Fruit fly (Drosophila melanogaster): ENCODE measurements around the gene CG4194.
A peak's percentile ranks its signal among the peaks of the same experiment; 100 is the strongest.

Gene CG4194

dm6 chrX:2080367-2080927, 12.1 kb downstream of the CG4194 start, which contains the start of the genes CG16903 and Unc-76:
CG16903 (minus strand) TSS chrX:2080405.
Unc-76 (plus strand) TSS chrX:2080610.
- TF ChIP-seq Rel (GFP tag; optimal IDR thresholded peaks at IDR 0.05) (no peak), Rel (tag; optimal IDR thresholded peaks at IDR 0.05) (peak; percentile 79), OdsH (GFP tag; optimal IDR thresholded peaks at IDR 0.05) (peak; percentile 7), dl (GFP tag; optimal IDR thresholded peaks at IDR 0.05; ENCODE audit: insufficient read depth in 1 of 2, partially characterized antibody in 2 of 2) (peak in 1 of 2 experiments; percentile 32), Hnf4 (GFP tag; optimal IDR thresholded peaks at IDR 0.05) (no peak), fru (GFP tag; optimal IDR thresholded peaks at IDR 0.05) (peak; percentile 22), Sp1 (GFP tag; optimal IDR thresholded peaks at IDR 0.05) (peak; percentile 60), CrebA (GFP tag; optimal IDR thresholded peaks at IDR 0.05; ENCODE audit: borderline replicate concordance) (no peak), woc (GFP tag; optimal IDR thresholded peaks at IDR 0.05) (peak; percentile 6), Dif (GFP tag; optimal IDR thresholded peaks at IDR 0.05; ENCODE audit: partially characterized antibody) (peak; percentile 59), Dfd (GFP tag; optimal IDR thresholded peaks at IDR 0.05) (no peak), HLH106 (tag; optimal IDR thresholded peaks at IDR 0.05) (peak; percentile 45), Myc (optimal IDR thresholded peaks at IDR 0.05) (peak; percentile 0), Jra (GFP tag; optimal IDR thresholded peaks at IDR 0.05) (peak; percentile 6), Abd-B (GFP tag; optimal IDR thresholded peaks at IDR 0.05) (no peak), h (GFP tag; optimal IDR thresholded peaks at IDR 0.05) (peak; percentile 51), jim (GFP tag; optimal IDR thresholded peaks at IDR 0.05) (no peak), rgr (GFP tag; optimal IDR thresholded peaks at IDR 0.05) (peak; percentile 55), dmrt93B (GFP tag; optimal IDR thresholded peaks at IDR 0.05) (peak; percentile 6), foxo (GFP tag; optimal IDR thresholded peaks at IDR 0.05) (peak in 1 of 2 experiments; percentile 19)

- no peak for TF ChIP-seq foxo (GFP tag; optimal IDR thresholded peaks at IDR 0.05)
- no peak for TF ChIP-seq dmrt93B (GFP tag; optimal IDR thresholded peaks at IDR 0.05)
- no peak for TF ChIP-seq CG9705 (GFP tag; optimal IDR thresholded peaks at IDR 0.05)
- no peak for TF ChIP-seq sv (GFP tag; optimal IDR thresholded peaks at IDR 0.05)
- no peak for TF ChIP-seq pan (optimal IDR thresholded peaks at IDR 0.05)
- no peak for TF ChIP-seq GATAd (GFP tag; optimal IDR thresholded peaks at IDR 0.05)
- TF ChIP-seq dsf (GFP tag; optimal IDR thresholded peaks at IDR 0.05; ENCODE audit: borderline replicate concordance): no peak
- TF ChIP-seq br (GFP tag; optimal IDR thresholded peaks at IDR 0.05): no peak
- TF ChIP-seq CG32264 (GFP tag; optimal IDR thresholded peaks at IDR 0.05): no peak
- TF ChIP-seq woc (GFP tag; optimal IDR thresholded peaks at IDR 0.05): no peak
- no peak for TF ChIP-seq Myc (optimal IDR thresholded peaks at IDR 0.05)
Measured at dm6 chrX:2081848-2082365, 13.5 kb downstream of the CG4194 start.

- TF ChIP-seq Hnf4 (GFP tag; optimal IDR thresholded peaks at IDR 0.05) (peak; percentile 92), h (GFP tag; optimal IDR thresholded peaks at IDR 0.05) (peak; percentile 92), Jra (GFP tag; optimal IDR thresholded peaks at IDR 0.05) (peak; percentile 44), pan (optimal IDR thresholded peaks at IDR 0.05) (no peak), Abd-B (GFP tag; optimal IDR thresholded peaks at IDR 0.05) (no peak), Vsx2 (GFP tag; optimal IDR thresholded peaks at IDR 0.05; ENCODE audit: partially characterized antibody) (no peak), Hr83 (GFP tag; optimal IDR thresholded peaks at IDR 0.05; ENCODE audit: poor library complexity, severe bottlenecking) (peak; percentile 42), psq (GFP tag; optimal IDR thresholded peaks at IDR 0.05) (peak; percentile 71), HLH106 (tag; optimal IDR thresholded peaks at IDR 0.05) (peak; percentile 92), woc (GFP tag; optimal IDR thresholded peaks at IDR 0.05) (peak; percentile 59), CG32264 (GFP tag; optimal IDR thresholded peaks at IDR 0.05) (peak; percentile 77), fru (GFP tag; optimal IDR thresholded peaks at IDR 0.05) (peak; percentile 89), CG9705 (GFP tag; optimal IDR thresholded peaks at IDR 0.05) (peak; percentile 74), Mio (GFP tag; optimal IDR thresholded peaks at IDR 0.05) (peak; percentile 70), dmrt93B (GFP tag; optimal IDR thresholded peaks at IDR 0.05) (peak; percentile 82), Myc (optimal IDR thresholded peaks at IDR 0.05) (no peak), sv (GFP tag; optimal IDR thresholded peaks at IDR 0.05) (peak; percentile 25), Sp1 (GFP tag; optimal IDR thresholded peaks at IDR 0.05) (peak; percentile 84), foxo (GFP tag; optimal IDR thresholded peaks at IDR 0.05) (peak; percentile 78 to 91), jim (GFP tag; optimal IDR thresholded peaks at IDR 0.05) (no peak), Rel (GFP tag; optimal IDR thresholded peaks at IDR 0.05) (peak; percentile 1), Rel (tag; optimal IDR thresholded peaks at IDR 0.05) (peak; percentile 58), br (GFP tag; optimal IDR thresholded peaks at IDR 0.05) (peak; percentile 89), ey (GFP tag; optimal IDR thresholded peaks at IDR 0.05) (peak; percentile 94), Hr78 (GFP tag; optimal IDR thresholded peaks at IDR 0.05) (no peak), rgr (GFP tag; optimal IDR thresholded peaks at IDR 0.05) (peak; percentile 94), dsf (GFP tag; optimal IDR thresholded peaks at IDR 0.05; ENCODE audit: borderline replicate concordance) (peak; percentile 22), usp (GFP tag; optimal IDR thresholded peaks at IDR 0.05) (no peak), OdsH (GFP tag; optimal IDR thresholded peaks at IDR 0.05) (peak; percentile 86)
Measured at dm6 chrX:2083109-2083508, 14.7 kb downstream of the CG4194 start.

Measured in whole organism, wandering third instar larva.